Fruit fly (Drosophila melanogaster) whole organism, embryonic: ENCODE measurements around the gene CG9130.
A peak's percentile ranks its signal among the peaks of the same experiment; 100 is the strongest.

Experiments
- CG12942 ChIP-seq: fragments of 200-800 bp; sonication (Bioruptor generic); optimal IDR thresholded peaks from 3 replicates; lab custom pipeline; 2016; ENCODE audit warnings: missing biosample characterization, missing genetic modification characterization
- CG14014 ChIP-seq: fragments of 200-800 bp; sonication (Bioruptor generic); IDR thresholded peaks from 2 replicates; pipeline ENCODE4 v1.3.6; 2022; ENCODE audit warnings: missing biosample characterization, missing genetic modification characterization
- CG2202 ChIP-seq: fragments of 200-800 bp; sonication (Bioruptor generic); optimal IDR thresholded peaks from 2 replicates; lab custom pipeline; 2018; ENCODE audit warnings: missing biosample characterization, mild to moderate bottlenecking, missing genetic modification characterization
- CG9797 ChIP-seq: fragments of 200-800 bp; sonication (Bioruptor generic); optimal IDR thresholded peaks from 3 replicates; lab custom pipeline; 2018; ENCODE audit warnings: missing biosample characterization, mild to moderate bottlenecking, missing genetic modification characterization
- HmgZ ChIP-seq: fragments of 200-800 bp; sonication (Bioruptor generic); optimal IDR thresholded peaks from 2 replicates; lab custom pipeline; 2018; ENCODE audit warnings: missing biosample characterization, mild to moderate bottlenecking, missing genetic modification characterization
- Jarid2 ChIP-seq: fragments of 200-800 bp; sonication (Bioruptor generic); optimal IDR thresholded peaks from 3 replicates; lab custom pipeline; 2017; ENCODE audit warnings: mild to moderate bottlenecking, missing biosample characterization, missing genetic modification reagents, missing genetic modification characterization
- Lpt ChIP-seq: fragments of >200 bp; optimal IDR thresholded peaks from 2 replicates; lab custom pipeline; 2018; ENCODE audit warnings: missing biosample characterization, missing genetic modification characterization
- Tbp ChIP-seq: fragments of >200 bp; optimal IDR thresholded peaks from 2 replicates; lab custom pipeline; 2018; ENCODE audit warnings: missing biosample characterization, missing genetic modification characterization
- cato ChIP-seq: fragments of 200-800 bp; sonication (Bioruptor generic); optimal IDR thresholded peaks from 2 replicates; lab custom pipeline; 2016; ENCODE audit warnings: missing biosample characterization, missing genetic modification characterization, borderline replicate concordance
- pan ChIP-seq, 4 experiments: fragments of >200 bp in 3 of 4; fragments of 200-800 bp in 1 of 4; sonication (Bioruptor generic) in 1 of 4; optimal IDR thresholded peaks in 3 of 4; IDR thresholded peaks in 1 of 4; 2 replicates each; pipeline versions ENCODE4 v1.3.6 to Lab custom; 2017 to 2022; ENCODE audit warnings: missing biosample characterization in 2 of 4, missing genetic modification characterization in 2 of 4, mixed read lengths in 1 of 4
- stc ChIP-seq: fragments of 200-800 bp; sonication (Bioruptor generic); IDR thresholded peaks from 2 replicates; pipeline ENCODE4 v1.3.6; 2022; ENCODE audit warnings: missing biosample characterization, missing genetic modification characterization

dm6 chr3L:1206682-1207421, 45.0 kb upstream of the CG9130 start, which contains the start of gene LysB:
- TF ChIP-seq Tbp (GFP tag; lab: Kevin White, UChicago), result no peak
- no peak for TF ChIP-seq CG12942 (GFP tag; lab: Kevin White, UChicago)
- no peak for TF ChIP-seq Lpt (GFP tag; lab: Kevin White, UChicago)
- TF ChIP-seq cato, result no peak
- no peak for TF ChIP-seq stc (GFP tag; lab: Robert Waterston, UW)
- TF ChIP-seq CG2202 (tag; lab: Kevin White, UChicago), result no peak
- TF ChIP-seq CG9797 (GFP tag; lab: Kevin White, UChicago), result no peak
- no peak for TF ChIP-seq CG14014 (GFP tag; lab: Robert Waterston, UW)
- peak; percentile 80 for TF ChIP-seq HmgZ (tag; lab: Kevin White, UChicago)
- TF ChIP-seq pan (optimal IDR thresholded peaks at IDR 0.05; lab: Kevin White, UChicago), result no peak
- TF ChIP-seq pan (GFP tag; optimal IDR thresholded peaks at IDR 0.05 in 1 of 2, IDR thresholded peaks at IDR 0.05 in 1 of 2), result no peak
- peak; percentile 4 for TF ChIP-seq Jarid2 (GFP tag; lab: Kevin White, UChicago)
